Fruit fly (Drosophila melanogaster) Kc167 (cell line): ENCODE data around the gene MESR3.

ENCODE experiments used
- Myc ChIP-seq: fragments of >200 bp; optimal IDR thresholded peaks from 2 replicates; lab custom pipeline; 2017; ENCODE audit warnings: missing external identifiers
- Sin3A ChIP-seq: fragments of >200 bp; optimal IDR thresholded peaks from 2 replicates; lab custom pipeline; 2018; ENCODE audit warnings: missing external identifiers
- h ChIP-seq: fragments of >200 bp; optimal IDR thresholded peaks from 3 replicates; lab custom pipeline; 2018; ENCODE audit warnings: missing external identifiers
- insv ChIP-seq: fragments of >200 bp; optimal IDR thresholded peaks from 3 replicates; lab custom pipeline; 2018; ENCODE audit warnings: missing external identifiers
- psq ChIP-seq: fragments of >200 bp; optimal IDR thresholded peaks from 2 replicates; lab custom pipeline; 2017; ENCODE audit warnings: missing external identifiers
- ttk ChIP-seq: sonication (Bioruptor generic); optimal IDR thresholded peaks from 2 replicates; lab custom pipeline; 2017; ENCODE audit warnings: missing external identifiers

MESR3 gene

dm6 chr2L:18656691-18657237 is 39.7 kb downstream of the MESR3 start:
- TF ChIP-seq insv (lab: Kevin White, UChicago) (no peak), h (no peak), psq (lab: Kevin White, UChicago) (no peak), ttk (lab: Kevin White, UChicago) (no peak), Sin3A (lab: Kevin White, UChicago) (no peak), Myc (lab: Kevin White, UChicago) (no peak)

dm6 chr2L:18658108-18658507 is 41.1 kb downstream of the MESR3 start:
- TF ChIP-seq Myc (lab: Kevin White, UChicago) (no peak), Sin3A (lab: Kevin White, UChicago) (no peak), insv (lab: Kevin White, UChicago) (no peak), h (no peak), psq (lab: Kevin White, UChicago) (no peak), ttk (lab: Kevin White, UChicago) (no peak)

dm6 chr2L:18663395-18663794 is 46.3 kb downstream of the MESR3 start:
- TF ChIP-seq insv (lab: Kevin White, UChicago) (no peak), Sin3A (lab: Kevin White, UChicago) (no peak), Myc (lab: Kevin White, UChicago) (no peak), ttk (lab: Kevin White, UChicago) (no peak), h (no peak), psq (lab: Kevin White, UChicago) (no peak)

dm6 chr2L:18664707-18665550 is 47.9 kb downstream of the MESR3 start:
- TF ChIP-seq ttk (lab: Kevin White, UChicago) = no peak

dm6 chr2L:18665952-18666606 is 49.0 kb downstream of the MESR3 start:
- TF ChIP-seq Sin3A (lab: Kevin White, UChicago) (no peak), psq (lab: Kevin White, UChicago) (no peak), ttk (lab: Kevin White, UChicago) (no peak), insv (lab: Kevin White, UChicago) (no peak), Myc (lab: Kevin White, UChicago) (no peak), h (no peak)

- no peak for TF ChIP-seq Myc (lab: Kevin White, UChicago)
- TF ChIP-seq psq (lab: Kevin White, UChicago) = no peak
- TF ChIP-seq insv (lab: Kevin White, UChicago) = no peak
- TF ChIP-seq ttk (lab: Kevin White, UChicago) = no peak
These were observed 54.1 kb downstream of the MESR3 start, which contains the start of gene CG43338 for dm6 chr2L:18671146-18671545. TSS of gene CG43338 (minus strand) at chr2L:18671246.

dm6 chr2L:18673185-18673584 is 56.1 kb downstream of the MESR3 start, which contains the start of gene CG43339:
TSS of gene CG43339 (minus strand) at chr2L:18673285.
- TF ChIP-seq Sin3A (lab: Kevin White, UChicago) = no peak
- TF ChIP-seq psq (lab: Kevin White, UChicago) = no peak

- TF ChIP-seq Sin3A (lab: Kevin White, UChicago) (no peak), ttk (lab: Kevin White, UChicago) (no peak), psq (lab: Kevin White, UChicago) (no peak)
These were observed 57.9 kb downstream of the MESR3 start, which contains the start of gene Mst36Fb for dm6 chr2L:18674994-18675393. TSS of gene Mst36Fb (minus strand) at chr2L:18675094.

- no peak for TF ChIP-seq Myc (lab: Kevin White, UChicago)
- no peak for TF ChIP-seq psq (lab: Kevin White, UChicago)
- TF ChIP-seq Sin3A (lab: Kevin White, UChicago) = no peak
- TF ChIP-seq insv (lab: Kevin White, UChicago) = no peak
- TF ChIP-seq ttk (lab: Kevin White, UChicago) = no peak
- TF ChIP-seq h = no peak
These were observed 60.1 kb downstream of the MESR3 start, which contains the start of the genes Mst36Fa and CG31751 for dm6 chr2L:18676948-18677820. TSS of gene Mst36Fa (minus strand) at chr2L:18676998. TSS of gene CG31751 (plus strand) at chr2L:18677221.

- TF ChIP-seq insv (lab: Kevin White, UChicago) (no peak), psq (lab: Kevin White, UChicago) (no peak), h (no peak), Sin3A (lab: Kevin White, UChicago) (no peak), ttk (lab: Kevin White, UChicago) (no peak), Myc (lab: Kevin White, UChicago) (no peak)
These were observed 61.0 kb downstream of the MESR3 start for dm6 chr2L:18677910-18678639.
